Fruit fly (Drosophila melanogaster) whole organism, embryonic: Measurements from ENCODE around the gene CG12010.

Experiments used
- Ada2b ChIP-seq: fragments of 200-800 bp; sonication (Bioruptor generic); IDR thresholded peaks from 2 replicates; pipeline ENCODE4 v1.3.6; 2022; ENCODE audit warnings: missing biosample characterization, missing genetic modification characterization
- Blimp-1 ChIP-seq: fragments of 200-800 bp; sonication (Bioruptor generic); optimal IDR thresholded peaks from 3 replicates; lab custom pipeline; 2018; ENCODE audit warnings: missing biosample characterization, missing genetic modification characterization, mild to moderate bottlenecking, moderate library complexity, missing genetic modification reagents
- Bteb2 ChIP-seq: fragments of 200-800 bp; sonication (Bioruptor generic); optimal IDR thresholded peaks from 2 replicates; lab custom pipeline; 2016; ENCODE audit warnings: missing biosample characterization, missing genetic modification characterization
- CG10209 ChIP-seq: fragments of 200-800 bp; sonication (Bioruptor generic); optimal IDR thresholded peaks from 3 replicates; lab custom pipeline; 2017; ENCODE audit warnings: missing biosample characterization, mild to moderate bottlenecking, missing genetic modification characterization, missing genetic modification reagents
- CG10543 ChIP-seq: fragments of 200-800 bp; sonication (Bioruptor generic); optimal IDR thresholded peaks from 3 replicates; lab custom pipeline; 2017; ENCODE audit warnings: missing biosample characterization, mild to moderate bottlenecking, missing genetic modification characterization, moderate library complexity
- CG10959 ChIP-seq: fragments of 200-800 bp; sonication (Bioruptor generic); IDR thresholded peaks from 2 replicates; pipeline ENCODE4 v1.3.6; 2022; ENCODE audit warnings: missing biosample characterization, missing genetic modification characterization
- CG10979 ChIP-seq: fragments of 200-800 bp; sonication (Bioruptor generic); optimal IDR thresholded peaks from 2 replicates; lab custom pipeline; 2018; ENCODE audit warnings: missing biosample characterization, mild to moderate bottlenecking, missing genetic modification characterization, moderate library complexity
- CG11093 ChIP-seq: fragments of 200-800 bp; sonication (Bioruptor generic); IDR thresholded peaks from 3 replicates; pipeline ENCODE4 v1.3.6; 2022; ENCODE audit warnings: missing biosample characterization, missing genetic modification characterization
- CG12769 ChIP-seq: fragments of 200-800 bp; sonication (Bioruptor generic); optimal IDR thresholded peaks from 2 replicates; lab custom pipeline; 2019; ENCODE audit warnings: missing biosample characterization, mild to moderate bottlenecking, missing genetic modification characterization, moderate library complexity
- CG14710 ChIP-seq: fragments of 200-800 bp; sonication (Bioruptor generic); optimal IDR thresholded peaks from 3 replicates; lab custom pipeline; 2019; ENCODE audit warnings: missing biosample characterization, mild to moderate bottlenecking, missing genetic modification characterization, moderate library complexity
- CG15601 ChIP-seq: fragments of 200-800 bp; sonication (Bioruptor generic); optimal IDR thresholded peaks from 3 replicates; lab custom pipeline; 2019; ENCODE audit warnings: missing biosample characterization, mild to moderate bottlenecking, missing genetic modification characterization, moderate library complexity
- CG1602 ChIP-seq: fragments of 200-800 bp; sonication (Bioruptor generic); optimal IDR thresholded peaks from 3 replicates; lab custom pipeline; 2016; ENCODE audit warnings: missing biosample characterization, missing genetic modification characterization
- CG1603 ChIP-seq: fragments of 200-800 bp; sonication (Bioruptor generic); optimal IDR thresholded peaks from 2 replicates; lab custom pipeline; 2019; ENCODE audit warnings: missing biosample characterization, mild to moderate bottlenecking, missing genetic modification characterization, moderate library complexity
- CG16863 ChIP-seq: fragments of 200-800 bp; sonication (Bioruptor generic); optimal IDR thresholded peaks from 3 replicates; lab custom pipeline; 2016; ENCODE audit warnings: missing biosample characterization, missing genetic modification characterization
- CG17385 ChIP-seq: fragments of 200-800 bp; sonication (Bioruptor generic); optimal IDR thresholded peaks from 3 replicates; lab custom pipeline; 2018; ENCODE audit warnings: missing biosample characterization, mild to moderate bottlenecking, missing genetic modification characterization
- CG31441 ChIP-seq: fragments of 200-800 bp; sonication (Bioruptor generic); IDR thresholded peaks from 2 replicates; pipeline ENCODE4 v1.3.6; 2022; ENCODE audit warnings: missing biosample characterization, missing genetic modification characterization
- CG4617 ChIP-seq: fragments of 200-800 bp; sonication (Bioruptor generic); optimal IDR thresholded peaks from 3 replicates; lab custom pipeline; 2016; ENCODE audit warnings: missing biosample characterization, missing genetic modification characterization, borderline replicate concordance
- CG5245 ChIP-seq: fragments of 200-800 bp; sonication (Bioruptor generic); optimal IDR thresholded peaks from 3 replicates; lab custom pipeline; 2016; ENCODE audit warnings: missing biosample characterization, missing genetic modification characterization
- CG7786 ChIP-seq: fragments of 200-800 bp; sonication (Bioruptor generic); optimal IDR thresholded peaks from 2 replicates; lab custom pipeline; 2016; ENCODE audit warnings: missing biosample characterization, missing genetic modification characterization
- CG7987 ChIP-seq: fragments of 200-800 bp; sonication (Bioruptor generic); optimal IDR thresholded peaks from 2 replicates; lab custom pipeline; 2018; ENCODE audit warnings: missing biosample characterization, mild to moderate bottlenecking, missing genetic modification characterization, moderate library complexity
- CG9727 ChIP-seq: fragments of 200-800 bp; sonication (Bioruptor generic); optimal IDR thresholded peaks from 3 replicates; lab custom pipeline; 2017; ENCODE audit warnings: missing biosample characterization, mild to moderate bottlenecking, missing genetic modification characterization
- CHES-1-like ChIP-seq: fragments of 200-800 bp; sonication (Bioruptor generic); optimal IDR thresholded peaks from 2 replicates; lab custom pipeline; 2016; ENCODE audit warnings: missing biosample characterization, missing genetic modification characterization
- Hand ChIP-seq: fragments of 200-800 bp; sonication (Bioruptor generic); optimal IDR thresholded peaks from 2 replicates; lab custom pipeline; 2017; ENCODE audit warnings: mild to moderate bottlenecking, missing biosample characterization, missing genetic modification reagents, missing genetic modification characterization
- Med ChIP-seq: fragments of 200-800 bp; sonication (Bioruptor generic); peaks from one replicate; lab custom pipeline; 2016; ENCODE audit warnings: missing biosample characterization, missing genetic modification characterization, mild to moderate bottlenecking, inconsistent platforms, moderate library complexity
- Nf-YB ChIP-seq: fragments of 200-800 bp; sonication (Bioruptor generic); optimal IDR thresholded peaks from 3 replicates; lab custom pipeline; 2019; ENCODE audit warnings: missing biosample characterization, mild to moderate bottlenecking, missing genetic modification characterization, moderate library complexity
- Optix ChIP-seq: fragments of 200-800 bp; sonication (Bioruptor generic); IDR thresholded peaks from 3 replicates; pipeline ENCODE4 v1.3.6; 2022; ENCODE audit warnings: missing biosample characterization, missing genetic modification characterization
- Rfx ChIP-seq: fragments of 200-800 bp; sonication (Bioruptor generic); IDR thresholded peaks from 2 replicates; pipeline ENCODE4 v1.3.6; 2022; ENCODE audit warnings: missing biosample characterization, missing genetic modification characterization
- Ssrp ChIP-seq: fragments of 200-800 bp; sonication (Bioruptor generic); optimal IDR thresholded peaks from 2 replicates; lab custom pipeline; 2018; ENCODE audit warnings: missing biosample characterization, mild to moderate bottlenecking, missing genetic modification characterization, moderate library complexity
- Stat92E ChIP-seq, 3 experiments: fragments of >200 bp in 2 of 3; fragments of 200-800 bp in 1 of 3; sonication (Bioruptor generic) in 1 of 3; optimal IDR thresholded peaks; 2 replicates each; lab custom pipeline; 2017 to 2019; ENCODE audit warnings: missing biosample characterization in 3 of 3, missing genetic modification characterization in 3 of 3, mild to moderate bottlenecking in 1 of 3, moderate library complexity in 1 of 3
- Xbp1 ChIP-seq: fragments of 200-800 bp; sonication (Bioruptor generic); optimal IDR thresholded peaks from 3 replicates; lab custom pipeline; 2016; ENCODE audit warnings: missing biosample characterization, mild to moderate bottlenecking, missing genetic modification characterization
- Xrp1 ChIP-seq: fragments of 200-800 bp; sonication (Bioruptor generic); IDR thresholded peaks from 2 replicates; pipeline ENCODE4 v1.3.6; 2022; ENCODE audit warnings: missing biosample characterization, missing genetic modification characterization
- bab2 ChIP-seq: fragments of 200-800 bp; sonication (Bioruptor generic); optimal IDR thresholded peaks from 2 replicates; lab custom pipeline; 2016; ENCODE audit warnings: missing biosample characterization, missing genetic modification characterization
- btn ChIP-seq: fragments of 200-800 bp; sonication (Bioruptor generic); optimal IDR thresholded peaks from 2 replicates; lab custom pipeline; 2016; ENCODE audit warnings: missing biosample characterization, missing genetic modification characterization
- chn ChIP-seq: fragments of 200-800 bp; sonication (Bioruptor generic); optimal IDR thresholded peaks from 2 replicates; lab custom pipeline; 2016; ENCODE audit warnings: missing biosample characterization, missing genetic modification characterization
- corto ChIP-seq: fragments of 200-800 bp; sonication (Bioruptor generic); optimal IDR thresholded peaks from 2 replicates; lab custom pipeline; 2016; ENCODE audit warnings: missing biosample characterization, mild to moderate bottlenecking, missing genetic modification characterization, moderate library complexity
- esg ChIP-seq: fragments of 200-800 bp; sonication (Bioruptor generic); conservative IDR thresholded peaks from 2 replicates; pipeline ENCODE4 v1.3.6; 2022; ENCODE audit warnings: missing biosample characterization, missing genetic modification characterization
- fd102C ChIP-seq: fragments of 200-800 bp; sonication (Bioruptor generic); optimal IDR thresholded peaks from 2 replicates; lab custom pipeline; 2018; ENCODE audit warnings: missing biosample characterization, mild to moderate bottlenecking, missing genetic modification characterization, moderate library complexity
- fd3F ChIP-seq: fragments of 200-800 bp; sonication (Bioruptor generic); optimal IDR thresholded peaks from 2 replicates; lab custom pipeline; 2018; ENCODE audit warnings: missing biosample characterization, mild to moderate bottlenecking, missing genetic modification characterization, moderate library complexity
- gem ChIP-seq: fragments of 200-800 bp; sonication (Bioruptor generic); optimal IDR thresholded peaks from 2 replicates; lab custom pipeline; 2019; ENCODE audit warnings: missing biosample characterization, mild to moderate bottlenecking, missing genetic modification characterization, moderate library complexity
- klu ChIP-seq: fragments of 200-800 bp; sonication (Bioruptor generic); IDR thresholded peaks from 2 replicates; pipeline ENCODE4 v1.3.6; 2022; ENCODE audit warnings: missing biosample characterization, missing genetic modification characterization
- lola ChIP-seq, 3 experiments: fragments of >200 bp in 2 of 3; fragments of 200-800 bp in 1 of 3; sonication (Bioruptor generic) in 1 of 3; optimal IDR thresholded peaks; 2 replicates each; lab custom pipeline; 2017 to 2019; ENCODE audit warnings: missing biosample characterization in 3 of 3, missing genetic modification characterization in 3 of 3, mild to moderate bottlenecking in 1 of 3, moderate library complexity in 1 of 3
- mam ChIP-seq: fragments of 200-800 bp; sonication (Bioruptor generic); optimal IDR thresholded peaks from 3 replicates; lab custom pipeline; 2016; ENCODE audit warnings: missing biosample characterization, missing genetic modification characterization
- phol ChIP-seq: fragments of 200-800 bp; sonication (Bioruptor generic); optimal IDR thresholded peaks from 3 replicates; lab custom pipeline; 2018; ENCODE audit warnings: missing biosample characterization, mild to moderate bottlenecking, missing genetic modification characterization, moderate library complexity
- prd ChIP-seq, 3 experiments: fragments of >200 bp in 2 of 3; fragments of 200-800 bp in 1 of 3; sonication (Bioruptor generic) in 1 of 3; optimal IDR thresholded peaks in 2 of 3; IDR thresholded peaks in 1 of 3; 2 replicates in 2 of 3; 3 replicates in 1 of 3; pipeline versions ENCODE4 v1.3.6 to Lab custom; 2017 to 2022; ENCODE audit warnings: missing biosample characterization in 1 of 3, missing genetic modification characterization in 1 of 3
- sr ChIP-seq: fragments of 200-800 bp; sonication (Bioruptor generic); IDR thresholded peaks from 3 replicates; pipeline ENCODE4 v1.3.6; 2022; ENCODE audit warnings: missing biosample characterization, missing genetic modification characterization
- tin ChIP-seq: fragments of 200-800 bp; sonication (Bioruptor generic); optimal IDR thresholded peaks from 3 replicates; lab custom pipeline; 2016; ENCODE audit warnings: missing biosample characterization, missing genetic modification characterization
- trem ChIP-seq: fragments of 200-800 bp; optimal IDR thresholded peaks from 3 replicates; lab custom pipeline; 2019; ENCODE audit warnings: missing biosample characterization, mild to moderate bottlenecking, missing genetic modification characterization, moderate library complexity
- twi ChIP-seq: fragments of 200-800 bp; optimal IDR thresholded peaks from 2 replicates; lab custom pipeline; 2019; ENCODE audit warnings: missing biosample characterization, mild to moderate bottlenecking, missing genetic modification characterization, moderate library complexity
- usp ChIP-seq: fragments of >200 bp; optimal IDR thresholded peaks from 2 replicates; lab custom pipeline; 2017; ENCODE audit warnings: missing biosample characterization, missing genetic modification characterization
- zfh1 ChIP-seq: fragments of 200-800 bp; sonication (Bioruptor generic); IDR thresholded peaks from 3 replicates; pipeline ENCODE4 v1.3.6; 2022; ENCODE audit warnings: missing biosample characterization, missing genetic modification characterization

The CG12010 gene

DNA sequence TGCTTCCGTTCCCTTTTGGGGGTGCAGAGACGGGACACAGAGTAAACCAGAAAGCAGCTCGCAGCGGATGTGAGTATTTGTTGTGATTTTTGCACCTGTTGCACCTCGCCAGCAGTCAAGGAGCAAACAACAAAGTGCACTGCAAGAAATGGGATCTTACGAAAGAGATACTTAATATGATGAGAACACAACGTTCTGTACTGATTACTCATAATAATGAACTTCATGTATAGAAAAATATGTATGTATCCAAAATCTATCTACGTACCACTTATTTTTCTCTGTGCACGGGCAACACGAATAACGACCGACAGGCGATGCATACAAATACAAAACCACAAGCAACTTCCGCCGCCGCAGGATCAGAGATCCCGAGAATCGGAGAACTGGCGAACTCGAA, 23.8 kb downstream of the CG12010 start (continued):
- no peak for TF ChIP-seq CG15601 (tag; lab: Kevin White, UChicago)
- peak; percentile 40 for TF ChIP-seq CG1603 (tag; lab: Kevin White, UChicago)
- TF ChIP-seq trem (tag; lab: Kevin White, UChicago): peak; percentile 4
- no peak for TF ChIP-seq usp (GFP tag; lab: Kevin White, UChicago)
- peak; percentile 8; the same call in 1 of the 2 replicates for TF ChIP-seq esg
- no peak for TF ChIP-seq sr (GFP tag; lab: Robert Waterston, UW)
- TF ChIP-seq Hand (GFP tag; lab: Kevin White, UChicago): no peak
- peak; percentile 14 for TF ChIP-seq CG16863 (GFP tag; lab: Kevin White, UChicago)
- TF ChIP-seq CG31441 (GFP tag; lab: Robert Waterston, UW): no peak
- TF ChIP-seq CG12769 (tag; lab: Kevin White, UChicago): no peak
- TF ChIP-seq CG10209 (GFP tag; lab: Kevin White, UChicago): peak; percentile 28
- no peak for TF ChIP-seq CG7987
- TF ChIP-seq fd3F (GFP tag; lab: Kevin White, UChicago): no peak
- peak in 1 of 3 experiments; percentile 41 for TF ChIP-seq lola (GFP tag; optimal IDR thresholded peaks at IDR 0.05; lab: Kevin White, UChicago)
- TF ChIP-seq klu (GFP tag; lab: Robert Waterston, UW): no peak
- peak; percentile 18 for TF ChIP-seq Ssrp (tag; lab: Kevin White, UChicago)
- no peak for TF ChIP-seq CG4617
- TF ChIP-seq CG17385 (GFP tag; lab: Kevin White, UChicago): no peak
- TF ChIP-seq Xrp1 (GFP tag; lab: Robert Waterston, UW): peak; percentile 59; the same call in 1 of the 2 replicates
- TF ChIP-seq CG7786: peak; percentile 3
- no peak for TF ChIP-seq CG10543 (GFP tag; lab: Kevin White, UChicago)
- peak; percentile 22 for TF ChIP-seq CG14710 (tag; lab: Kevin White, UChicago)
- no peak for TF ChIP-seq CG1602 (GFP tag; lab: Kevin White, UChicago)
- peak; percentile 24 for TF ChIP-seq chn (GFP tag; lab: Kevin White, UChicago)
- TF ChIP-seq CG10959 (GFP tag; lab: Robert Waterston, UW): peak; percentile 35; the same call in 1 of the 2 replicates
- no peak for TF ChIP-seq tin (GFP tag; lab: Kevin White, UChicago)
- TF ChIP-seq Xbp1 (GFP tag; lab: Kevin White, UChicago): peak; percentile 9
- TF ChIP-seq gem (tag; lab: Kevin White, UChicago): peak; percentile 30
- TF ChIP-seq CHES-1-like (GFP tag; lab: Kevin White, UChicago): no peak
- TF ChIP-seq Blimp-1 (GFP tag; lab: Kevin White, UChicago): peak; percentile 1
- TF ChIP-seq corto (GFP tag; lab: Kevin White, UChicago): peak; percentile 52
- TF ChIP-seq CG10979 (tag; lab: Kevin White, UChicago): peak; percentile 43
- peak; percentile 50 for TF ChIP-seq CG9727 (GFP tag; lab: Kevin White, UChicago)
- no peak for TF ChIP-seq CG5245
- no peak for TF ChIP-seq Ada2b
- peak; percentile 4 for TF ChIP-seq bab2 (GFP tag; lab: Kevin White, UChicago)
- TF ChIP-seq CG11093 (GFP tag; lab: Robert Waterston, UW): no peak
- TF ChIP-seq Med: peak; percentile 72
- TF ChIP-seq phol (tag; lab: Kevin White, UChicago): peak; percentile 29
- TF ChIP-seq twi (tag; lab: Kevin White, UChicago): no peak
- TF ChIP-seq Optix (GFP tag; lab: Robert Waterston, UW): no peak
- TF ChIP-seq Rfx (GFP tag; lab: Robert Waterston, UW): no peak
- no peak for TF ChIP-seq Nf-YB (GFP tag; lab: Kevin White, UChicago)
- TF ChIP-seq btn (GFP tag; lab: Kevin White, UChicago): no peak
- TF ChIP-seq fd102C (GFP tag; lab: Kevin White, UChicago): peak; percentile 11
- TF ChIP-seq zfh1: peak; percentile 58; the same call in 2 of the 3 replicates
- no peak for TF ChIP-seq prd (optimal IDR thresholded peaks at IDR 0.05; lab: Kevin White, UChicago)
- TF ChIP-seq prd (GFP tag; IDR thresholded peaks at IDR 0.05; lab: Robert Waterston, UW): peak; percentile 51; the same call in 1 of the 3 replicates
- no peak for TF ChIP-seq Stat92E (GFP tag; optimal IDR thresholded peaks at IDR 0.05; lab: Kevin White, UChicago)
- no peak for TF ChIP-seq mam (GFP tag; lab: Kevin White, UChicago)
- TF ChIP-seq Bteb2 (GFP tag; lab: Kevin White, UChicago): no peak
